Fruit fly (Drosophila melanogaster): ENCODE data around the gene grn.

The grn gene

DNA sequence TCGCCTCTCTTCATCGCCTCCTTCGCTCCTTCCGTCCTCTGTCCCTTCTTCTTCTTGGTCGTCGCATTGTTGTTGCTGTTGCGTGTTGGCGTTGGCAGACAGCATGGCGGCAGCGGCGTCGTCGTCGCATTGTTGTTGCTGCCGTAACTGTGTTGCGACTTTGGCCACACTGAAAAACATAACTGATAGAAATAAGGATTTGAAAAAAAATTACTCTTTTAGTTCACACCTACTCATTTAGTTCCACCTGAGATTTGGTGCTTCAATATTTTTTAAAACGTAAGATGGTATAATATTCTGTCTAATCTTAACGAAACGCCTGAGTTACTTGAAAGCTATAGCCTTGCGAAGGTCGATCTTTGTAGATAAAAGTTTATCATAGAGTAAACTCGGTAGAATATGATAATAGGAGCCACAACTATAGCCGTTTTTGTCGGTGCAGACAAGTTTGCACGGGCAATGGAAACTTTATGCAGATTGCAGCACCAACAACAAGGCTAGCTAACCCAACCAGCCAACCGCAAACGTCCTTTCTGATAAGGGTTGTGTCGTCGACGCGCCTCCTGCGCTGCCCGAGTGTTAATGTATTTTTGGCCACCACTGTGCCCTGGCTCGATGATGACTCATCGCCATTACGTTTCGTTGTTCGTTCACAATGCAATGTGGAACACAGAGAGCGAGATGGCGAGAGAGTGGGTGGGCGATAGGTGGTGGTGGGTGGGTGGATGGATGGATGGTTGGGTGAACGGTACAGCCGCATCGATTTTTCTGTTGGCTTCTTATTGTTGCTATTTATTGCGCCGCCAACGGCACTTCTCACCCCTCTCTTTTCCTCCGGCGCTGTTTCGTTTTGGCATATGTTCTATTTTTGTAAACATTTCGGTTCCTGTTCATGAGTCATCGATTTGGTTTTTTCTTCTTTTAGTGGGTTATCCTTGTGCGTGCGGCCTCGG, 68.1 kb downstream of the grn start (continued):
- TF ChIP-seq HLHmδ (GFP tag; optimal IDR thresholded peaks at IDR 0.05) (no peak), ato (GFP tag; IDR thresholded peaks at IDR 0.05; ENCODE audit: partially characterized antibody) (no peak), en (GFP tag; optimal IDR thresholded peaks at IDR 0.05) (peak; percentile 62), CG16863 (GFP tag; optimal IDR thresholded peaks at IDR 0.05) (peak; percentile 78), Eip74EF (GFP tag; optimal IDR thresholded peaks at IDR 0.05) (peak in 1 of 2 experiments; percentile 60), salm (tag; optimal IDR thresholded peaks at IDR 0.05) (peak; percentile 38), CG14050 (GFP tag; IDR thresholded peaks at IDR 0.05) (peak; percentile 54; the same call in 2 of the 3 replicates), CG34224 (GFP tag; IDR thresholded peaks at IDR 0.05; ENCODE audit: partially characterized antibody) (no peak), yki (optimal IDR thresholded peaks at IDR 0.05) (no peak), tx (GFP tag; optimal IDR thresholded peaks at IDR 0.05) (peak; percentile 74), CG11695 (GFP tag; IDR thresholded peaks at IDR 0.05) (peak; percentile 68), lmd (GFP tag; IDR thresholded peaks at IDR 0.05) (peak; percentile 67), Ptx1 (GFP tag; IDR thresholded peaks at IDR 0.05) (peak; percentile 65), CG16813 (GFP tag; IDR thresholded peaks at IDR 0.05; ENCODE audit: partially characterized antibody) (0 out of 3 replicates have a peak, but pooled peaks have one; percentile 9), CG11398 (GFP tag; optimal IDR thresholded peaks at IDR 0.05) (peak; percentile 82), HLH4C (GFP tag; IDR thresholded peaks at IDR 0.05; ENCODE audit: partially characterized antibody) (no peak), sr (GFP tag; IDR thresholded peaks at IDR 0.05) (peak; percentile 99), bcd (GFP tag; optimal IDR thresholded peaks at IDR 0.05) (peak; percentile 80), Rfx (GFP tag; IDR thresholded peaks at IDR 0.05) (peak; percentile 57; the same call in 1 of the 2 replicates), slp2 (GFP tag; optimal IDR thresholded peaks at IDR 0.05) (peak; percentile 72), ci (GFP tag; IDR thresholded peaks at IDR 0.05) (peak; percentile 83), CG14014 (GFP tag; IDR thresholded peaks at IDR 0.05) (peak; percentile 52), CG17359 (tag; optimal IDR thresholded peaks at IDR 0.05) (peak; percentile 82), PHDP (tag; optimal IDR thresholded peaks at IDR 0.05) (peak; percentile 80), ewg (GFP tag; optimal IDR thresholded peaks at IDR 0.05) (peak; percentile 72), chinmo (GFP tag; IDR thresholded peaks at IDR 0.05; ENCODE audit: partially characterized antibody) (peak; percentile 69; the same call in 1 of the 4 replicates), grn (GFP tag; optimal IDR thresholded peaks at IDR 0.05) (peak; percentile 47), mirr (GFP tag; optimal IDR thresholded peaks at IDR 0.05) (no peak), Adf1 (GFP tag; IDR thresholded peaks at IDR 0.05) (peak; percentile 49; the same call in 1 of the 2 replicates), CG5180 (GFP tag; optimal IDR thresholded peaks at IDR 0.05) (peak; percentile 72), CG11696 (GFP tag; IDR thresholded peaks at IDR 0.05) (no peak), CG17612 (GFP tag; IDR thresholded peaks at IDR 0.05) (no peak), danr (GFP tag; IDR thresholded peaks at IDR 0.05) (peak; percentile 14; the same call in 1 of the 2 replicates), ara (GFP tag; IDR thresholded peaks at IDR 0.05) (peak; percentile 21; the same call in 1 of the 2 replicates), Pdp1 (GFP tag; optimal IDR thresholded peaks at IDR 0.05) (peak; percentile 75 to 79), sens-2 (GFP tag; IDR thresholded peaks at IDR 0.05) (no peak), pros (GFP tag; optimal IDR thresholded peaks at IDR 0.05) (peak; percentile 65), CG3407 (GFP tag; optimal IDR thresholded peaks at IDR 0.05) (peak; percentile 71), Sox100B (GFP tag; optimal IDR thresholded peaks at IDR 0.05) (peak; percentile 87), HLH3B (GFP tag; IDR thresholded peaks at IDR 0.05) (peak; percentile 60), seq (GFP tag; IDR thresholded peaks at IDR 0.05) (peak; percentile 51), CG9797 (GFP tag; optimal IDR thresholded peaks at IDR 0.05) (peak; percentile 20), tio (GFP tag; optimal IDR thresholded peaks at IDR 0.05) (peak; percentile 86), CG30431 (GFP tag; optimal IDR thresholded peaks at IDR 0.05) (peak; percentile 75), h (optimal IDR thresholded peaks at IDR 0.05) (no peak), Tbp (GFP tag; optimal IDR thresholded peaks at IDR 0.05) (no peak), klu (GFP tag; IDR thresholded peaks at IDR 0.05) (0 out of 2 replicates have a peak, but pooled peaks have one; percentile 9), CG7839 (tag; optimal IDR thresholded peaks at IDR 0.05) (peak; percentile 87)

Measured in whole organism, embryonic.